Fruit fly (Drosophila melanogaster) Kc167 (cell line): ENCODE results near the gene CG15561.

ENCODE experiments used
- Myc ChIP-seq: fragments of >200 bp; optimal IDR thresholded peaks from 2 replicates; lab custom pipeline; 2017; ENCODE audit warnings: missing external identifiers
- Sin3A ChIP-seq: fragments of >200 bp; optimal IDR thresholded peaks from 2 replicates; lab custom pipeline; 2018; ENCODE audit warnings: missing external identifiers
- h ChIP-seq: fragments of >200 bp; optimal IDR thresholded peaks from 3 replicates; lab custom pipeline; 2018; ENCODE audit warnings: missing external identifiers
- insv ChIP-seq: fragments of >200 bp; optimal IDR thresholded peaks from 3 replicates; lab custom pipeline; 2018; ENCODE audit warnings: missing external identifiers
- psq ChIP-seq: fragments of >200 bp; optimal IDR thresholded peaks from 2 replicates; lab custom pipeline; 2017; ENCODE audit warnings: missing external identifiers
- ttk ChIP-seq: sonication (Bioruptor generic); optimal IDR thresholded peaks from 2 replicates; lab custom pipeline; 2017; ENCODE audit warnings: missing external identifiers

DNA sequence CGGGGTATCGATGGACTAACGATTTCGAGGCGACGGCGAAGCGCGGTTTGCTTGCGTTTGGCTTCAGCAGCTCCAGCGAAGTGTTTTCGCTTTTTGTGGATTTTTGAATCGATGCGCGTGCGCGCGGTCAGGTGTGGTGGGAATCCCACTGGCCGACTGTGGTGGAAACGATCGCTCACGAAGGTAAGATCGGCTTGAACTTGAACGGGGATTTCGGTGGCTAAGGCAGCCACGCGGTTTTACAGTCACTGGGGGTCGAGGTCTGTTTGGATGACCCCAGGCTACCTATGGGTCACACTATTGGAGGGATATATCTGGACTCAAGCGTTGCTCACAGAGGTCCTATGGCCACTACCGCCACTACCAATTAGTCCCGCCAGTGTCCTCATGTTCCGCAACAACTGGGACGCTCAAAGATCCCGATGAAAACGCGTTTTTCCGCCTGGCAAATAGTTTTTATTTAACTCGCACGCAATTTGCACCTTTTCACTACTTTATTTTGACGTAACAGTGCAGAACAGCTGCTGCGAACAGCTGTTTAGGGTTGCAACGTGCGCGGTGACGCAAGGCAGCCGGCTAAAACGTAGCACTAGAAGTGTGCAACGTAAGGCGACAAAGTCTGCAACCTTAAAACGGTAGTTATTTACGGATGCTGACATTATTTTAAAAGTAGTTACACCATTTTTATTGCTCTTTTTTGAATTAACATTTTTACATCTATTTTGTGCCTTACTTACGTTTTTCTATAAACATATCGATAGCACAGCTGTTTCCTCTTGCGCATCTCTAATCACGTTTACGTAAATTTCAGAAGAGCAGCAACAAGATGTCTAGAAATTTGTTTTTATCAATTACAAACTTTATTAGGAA lies 36.6 kb upstream of the CG15561 start, which contains the start of the genes qless and mRpL32:
- TF ChIP-seq ttk (lab: Kevin White, UChicago), result no peak
- no peak for TF ChIP-seq Sin3A (lab: Kevin White, UChicago)
- no peak for TF ChIP-seq insv (lab: Kevin White, UChicago)
- no peak for TF ChIP-seq Myc (lab: Kevin White, UChicago)
- no peak for TF ChIP-seq psq (lab: Kevin White, UChicago)
- no peak for TF ChIP-seq h (lab: Kevin White, UChicago)
